Fruit fly (Drosophila melanogaster) whole organism, wandering third instar larva: Measurements from ENCODE around the gene Agpat1.

Source experiments
- Abd-B ChIP-seq: fragments of >200 bp; optimal IDR thresholded peaks from 2 replicates; lab custom pipeline; 2017; ENCODE audit warnings: missing biosample characterization, missing genetic modification characterization
- CG32264 ChIP-seq: fragments of 200-800 bp; sonication (Bioruptor generic); optimal IDR thresholded peaks from 2 replicates; lab custom pipeline; 2016; ENCODE audit warnings: missing biosample characterization, missing genetic modification characterization
- CG9705 ChIP-seq: fragments of 200-800 bp; sonication (Bioruptor generic); optimal IDR thresholded peaks from 2 replicates; lab custom pipeline; 2018; ENCODE audit warnings: missing biosample characterization, mild to moderate bottlenecking, missing genetic modification characterization
- CrebA ChIP-seq: fragments of 200-800 bp; sonication (Bioruptor generic); optimal IDR thresholded peaks from 2 replicates; lab custom pipeline; 2016; ENCODE audit warnings: missing biosample characterization, mild to moderate bottlenecking, missing genetic modification characterization, borderline replicate concordance
- Dfd ChIP-seq: fragments of >200 bp; optimal IDR thresholded peaks from 2 replicates; lab custom pipeline; 2017; ENCODE audit warnings: missing biosample characterization, missing genetic modification characterization
- Dif ChIP-seq: fragments of 200-275, 200-300 bp; sonication (Bioruptor generic); optimal IDR thresholded peaks from 2 replicates; lab custom pipeline; 2018; ENCODE audit warnings: missing biosample characterization, missing genetic modification characterization; ENCODE audit not compliant: partially characterized antibody
- GATAd ChIP-seq: sonication (Bioruptor generic); optimal IDR thresholded peaks from 2 replicates; lab custom pipeline; 2016; ENCODE audit warnings: missing biosample characterization, missing genetic modification characterization
- HLH106 ChIP-seq: fragments of 200-800 bp; optimal IDR thresholded peaks from 3 replicates; lab custom pipeline; 2019; ENCODE audit warnings: missing biosample characterization, mild to moderate bottlenecking, missing genetic modification characterization, moderate library complexity
- Hnf4 ChIP-seq: fragments of 200-800 bp; sonication (Bioruptor generic); optimal IDR thresholded peaks from 2 replicates; lab custom pipeline; 2016; ENCODE audit warnings: missing biosample characterization, mild to moderate bottlenecking, missing genetic modification characterization
- Hr78 ChIP-seq: fragments of >200 bp; optimal IDR thresholded peaks from 2 replicates; lab custom pipeline; 2017; ENCODE audit warnings: missing biosample characterization, missing genetic modification characterization
- Hr83 ChIP-seq: fragments of 200-300 bp; sonication (Bioruptor generic); optimal IDR thresholded peaks from 2 replicates; lab custom pipeline; 2016; ENCODE audit warnings: missing biosample characterization, mild to moderate bottlenecking, missing genetic modification characterization, moderate library complexity; ENCODE audit not compliant: poor library complexity, severe bottlenecking
- Jra ChIP-seq: sonication (Bioruptor generic); optimal IDR thresholded peaks from 2 replicates; lab custom pipeline; 2016; ENCODE audit warnings: missing biosample characterization, missing genetic modification characterization
- Mio ChIP-seq: sonication (Bioruptor generic); optimal IDR thresholded peaks from 2 replicates; lab custom pipeline; 2016; ENCODE audit warnings: missing biosample characterization, missing genetic modification characterization
- Myc ChIP-seq: fragments of >200 bp; optimal IDR thresholded peaks from 2 replicates; lab custom pipeline; 2017
- N ChIP-seq: fragments of >200 bp; optimal IDR thresholded peaks from 2 replicates; lab custom pipeline; 2018; ENCODE audit warnings: missing biosample characterization, missing external identifiers, missing genetic modification characterization
- OdsH ChIP-seq: fragments of 200-800 bp; sonication (Bioruptor generic); optimal IDR thresholded peaks from 2 replicates; lab custom pipeline; 2016; ENCODE audit warnings: missing biosample characterization, mild to moderate bottlenecking, missing genetic modification characterization
- Rel ChIP-seq, 2 experiments: fragments of 200-800 bp; sonication (Bioruptor generic) in 1 of 2; optimal IDR thresholded peaks; 2 replicates in 1 of 2; 3 replicates in 1 of 2; lab custom pipeline; 2016 to 2019; ENCODE audit warnings: mild to moderate bottlenecking in 2 of 2, missing biosample characterization in 2 of 2, missing genetic modification characterization in 2 of 2, moderate library complexity in 1 of 2
- Sp1 ChIP-seq: fragments of 200-800 bp; sonication (Bioruptor generic); optimal IDR thresholded peaks from 3 replicates; lab custom pipeline; 2019; ENCODE audit warnings: missing biosample characterization, mild to moderate bottlenecking, missing genetic modification characterization, moderate library complexity
- Vsx2 ChIP-seq: fragments of 200-300, 225-300 bp; sonication (Bioruptor generic); optimal IDR thresholded peaks from 2 replicates; lab custom pipeline; 2018; ENCODE audit warnings: missing biosample characterization, missing genetic modification characterization; ENCODE audit not compliant: partially characterized antibody
- br ChIP-seq: fragments of 200-800 bp; sonication (Bioruptor generic); optimal IDR thresholded peaks from 2 replicates; lab custom pipeline; 2016; ENCODE audit warnings: missing biosample characterization, missing genetic modification characterization
- brk ChIP-seq: fragments of 200-800 bp; sonication (Bioruptor generic); optimal IDR thresholded peaks from 2 replicates; lab custom pipeline; 2016; ENCODE audit warnings: missing biosample characterization, mild to moderate bottlenecking, missing genetic modification characterization
- dl ChIP-seq, 2 experiments: fragments of 175-275, 200-275 bp in 1 of 2; fragments of 200-275 bp in 1 of 2; sonication (Bioruptor generic); optimal IDR thresholded peaks; lab custom pipeline; 2018; ENCODE audit warnings: mild to moderate bottlenecking in 2 of 2, missing biosample characterization in 2 of 2, missing genetic modification characterization in 2 of 2, moderate library complexity in 2 of 2; ENCODE audit not compliant: partially characterized antibody in 2 of 2, insufficient read depth in 1 of 2
- dmrt93B ChIP-seq: fragments of 200-800 bp; sonication (Bioruptor generic); optimal IDR thresholded peaks from 2 replicates; lab custom pipeline; 2018; ENCODE audit warnings: missing biosample characterization, mild to moderate bottlenecking, missing genetic modification characterization
- dsf ChIP-seq: sonication (Bioruptor generic); optimal IDR thresholded peaks from 2 replicates; lab custom pipeline; 2016; ENCODE audit warnings: missing biosample characterization, missing genetic modification characterization, borderline replicate concordance
- ey ChIP-seq: fragments of 200-800 bp; sonication (Bioruptor generic); optimal IDR thresholded peaks from 2 replicates; lab custom pipeline; 2016; ENCODE audit warnings: missing biosample characterization, missing genetic modification characterization
- foxo ChIP-seq, 2 experiments: fragments of 200-800 bp; sonication (Bioruptor generic); optimal IDR thresholded peaks; 2 replicates in 1 of 2; 3 replicates in 1 of 2; lab custom pipeline; 2016 to 2017; ENCODE audit warnings: missing biosample characterization in 2 of 2, missing genetic modification characterization in 2 of 2
- fru ChIP-seq: fragments of 200-800 bp; sonication (Bioruptor generic); optimal IDR thresholded peaks from 3 replicates; lab custom pipeline; 2016; ENCODE audit warnings: missing biosample characterization, mild to moderate bottlenecking, missing genetic modification characterization
- h ChIP-seq: fragments of 200-800 bp; sonication (Bioruptor generic); optimal IDR thresholded peaks from 3 replicates; lab custom pipeline; 2016; ENCODE audit warnings: missing biosample characterization, mild to moderate bottlenecking, missing genetic modification characterization
- jim ChIP-seq: fragments of 175-275, 200-325 bp; sonication (Bioruptor generic); optimal IDR thresholded peaks from 2 replicates; lab custom pipeline; 2016; ENCODE audit warnings: missing biosample characterization, mild to moderate bottlenecking, missing genetic modification characterization
- lola ChIP-seq: fragments of >200 bp; optimal IDR thresholded peaks from 2 replicates; lab custom pipeline; 2017; ENCODE audit warnings: missing biosample characterization, missing genetic modification characterization
- pan ChIP-seq: fragments of >200 bp; optimal IDR thresholded peaks from 2 replicates; lab custom pipeline; 2017
- psq ChIP-seq: fragments of 200-800 bp; sonication (Bioruptor generic); optimal IDR thresholded peaks from 3 replicates; lab custom pipeline; 2017; ENCODE audit warnings: missing biosample characterization, mild to moderate bottlenecking, missing genetic modification characterization, moderate library complexity
- rgr ChIP-seq: fragments of 200-800 bp; sonication (Bioruptor generic); optimal IDR thresholded peaks from 3 replicates; lab custom pipeline; 2016; ENCODE audit warnings: missing biosample characterization, mild to moderate bottlenecking, missing genetic modification characterization
- sage ChIP-seq: fragments of 200-800 bp; sonication (Bioruptor generic); optimal IDR thresholded peaks from 2 replicates; lab custom pipeline; 2016; ENCODE audit warnings: missing biosample characterization, mild to moderate bottlenecking, missing genetic modification characterization
- sv ChIP-seq: fragments of 200-800 bp; sonication (Bioruptor generic); optimal IDR thresholded peaks from 3 replicates; lab custom pipeline; 2016; ENCODE audit warnings: missing biosample characterization, missing genetic modification characterization
- tai ChIP-seq: sonication (Bioruptor generic); optimal IDR thresholded peaks from 2 replicates; lab custom pipeline; 2016; ENCODE audit warnings: missing biosample characterization, missing genetic modification characterization
- usp ChIP-seq: fragments of >200 bp; optimal IDR thresholded peaks from 2 replicates; lab custom pipeline; 2017; ENCODE audit warnings: missing biosample characterization, missing genetic modification characterization
- woc ChIP-seq: sonication (Bioruptor generic); optimal IDR thresholded peaks from 2 replicates; lab custom pipeline; 2016; ENCODE audit warnings: missing biosample characterization, mild to moderate bottlenecking, missing genetic modification characterization

Agpat1 gene

DNA sequence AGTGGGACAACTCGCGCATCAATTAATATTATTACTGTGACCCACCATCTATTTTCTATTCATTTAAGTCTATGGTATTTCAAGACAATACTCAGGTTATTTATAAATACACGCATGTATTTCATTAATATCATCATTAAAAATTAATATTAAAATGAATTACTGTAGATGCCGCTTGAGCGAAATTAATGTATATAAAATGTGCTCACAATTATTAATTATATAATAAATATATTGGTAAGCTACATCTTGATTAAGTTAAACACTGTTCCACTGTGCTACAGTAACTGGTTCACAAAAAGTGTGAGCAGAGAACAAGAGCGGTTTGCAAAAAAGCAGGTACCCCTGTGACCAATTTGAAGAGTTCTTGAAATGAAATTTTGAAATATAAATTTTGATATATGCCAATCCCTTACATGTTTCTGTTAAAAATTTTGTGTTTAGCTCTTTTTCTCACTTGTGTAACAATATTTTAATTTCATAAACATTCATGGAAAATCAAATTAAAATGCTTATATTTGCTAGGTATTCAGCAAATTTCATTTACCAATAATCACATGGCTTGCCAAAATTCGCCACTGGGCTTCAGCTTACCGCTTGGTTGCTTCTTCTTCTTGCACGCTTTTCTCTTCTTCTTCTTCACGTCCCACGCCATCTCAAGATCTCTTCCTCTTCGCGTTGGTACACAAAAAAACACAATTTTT lies 14.0 kb upstream of the Agpat1 start (continued):
- TF ChIP-seq Hr83: peak; percentile 70
- peak; percentile 86 for TF ChIP-seq brk (GFP tag; lab: Kevin White, UChicago)
- peak; percentile 99 for TF ChIP-seq Hnf4 (GFP tag; lab: Kevin White, UChicago)
- TF ChIP-seq dmrt93B: peak; percentile 100
- TF ChIP-seq HLH106 (tag; lab: Kevin White, UChicago): peak; percentile 100
- TF ChIP-seq OdsH (GFP tag; lab: Kevin White, UChicago): peak; percentile 99
- TF ChIP-seq usp: peak; percentile 2
- TF ChIP-seq GATAd (GFP tag; lab: Kevin White, UChicago): peak; percentile 96
- TF ChIP-seq Dfd (GFP tag; lab: Kevin White, UChicago): peak; percentile 99
- TF ChIP-seq foxo (GFP tag; optimal IDR thresholded peaks at IDR 0.05; lab: Kevin White, UChicago): peak; percentile 97 to 100
- TF ChIP-seq Jra (GFP tag; lab: Kevin White, UChicago): peak; percentile 96
- TF ChIP-seq Vsx2: no peak
- TF ChIP-seq Rel (GFP tag; optimal IDR thresholded peaks at IDR 0.05; lab: Kevin White, UChicago): peak; percentile 81
- peak; percentile 96 for TF ChIP-seq Rel (tag; optimal IDR thresholded peaks at IDR 0.05; lab: Kevin White, UChicago)
- peak; percentile 96 for TF ChIP-seq tai (GFP tag; lab: Kevin White, UChicago)
- no peak for TF ChIP-seq Hr78 (GFP tag; lab: Kevin White, UChicago)
- TF ChIP-seq jim: no peak
- no peak for TF ChIP-seq N (GFP tag; lab: Kevin White, UChicago)
- peak; percentile 97 for TF ChIP-seq sage

DNA sequence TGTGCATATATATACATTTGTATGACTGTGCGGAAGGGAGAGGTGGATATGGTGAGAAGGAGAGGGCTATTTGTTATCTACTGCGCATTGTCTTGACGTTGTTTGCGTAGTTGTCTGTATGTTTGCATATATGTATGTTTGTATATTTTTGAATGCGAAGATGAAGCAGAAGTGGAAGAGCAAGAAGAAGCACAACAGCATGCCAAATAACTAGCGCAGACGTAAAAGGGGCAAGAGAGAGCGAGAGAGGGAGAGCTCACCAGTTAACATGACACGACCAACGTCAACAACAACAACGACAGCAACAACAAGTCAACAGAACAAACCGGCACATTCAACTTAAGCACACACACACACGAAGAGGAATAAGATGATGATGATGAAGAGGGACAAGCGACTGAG lies 13.3 kb upstream of the Agpat1 start:
- TF ChIP-seq Vsx2 (peak; percentile 40), fru (GFP tag; lab: Kevin White, UChicago) (no peak), Dif (peak; percentile 30), dl (GFP tag; optimal IDR thresholded peaks at IDR 0.05; lab: Kevin White, UChicago; ENCODE audit: insufficient read depth in 1 of 2, partially characterized antibody in 2 of 2) (peak in 1 of 2 experiments; percentile 36), Hr83 (peak; percentile 60)

DNA sequence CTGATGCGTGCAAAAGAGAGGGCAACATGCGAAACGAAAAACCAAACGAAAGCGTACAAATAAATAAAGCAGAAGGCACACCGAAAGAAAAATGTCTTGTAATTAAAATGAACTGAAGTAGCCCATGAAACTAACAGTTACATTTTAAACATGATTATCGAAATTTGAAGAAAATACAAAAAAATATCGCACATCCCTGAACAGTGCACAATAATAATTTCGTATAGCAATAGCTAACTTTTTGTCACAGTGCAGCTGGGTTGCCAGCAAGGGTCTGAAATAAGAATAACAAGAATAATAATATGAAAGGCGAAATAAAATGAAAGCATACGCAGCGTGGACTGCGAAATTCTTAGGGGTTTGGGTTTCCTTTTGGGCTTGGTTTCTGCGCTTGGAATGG lies 12.9 kb upstream of the Agpat1 start:
- peak; percentile 100 for TF ChIP-seq h (GFP tag; lab: Kevin White, UChicago)
- no peak for TF ChIP-seq Myc (lab: Kevin White, UChicago)
- TF ChIP-seq CG9705 (GFP tag; lab: Kevin White, UChicago): peak; percentile 98
- TF ChIP-seq GATAd (GFP tag; lab: Kevin White, UChicago): peak; percentile 95
- TF ChIP-seq Sp1 (GFP tag; lab: Kevin White, UChicago): peak; percentile 100
- peak; percentile 96 for TF ChIP-seq Mio (GFP tag; lab: Kevin White, UChicago)
- peak; percentile 99 for TF ChIP-seq Rel (GFP tag; optimal IDR thresholded peaks at IDR 0.05; lab: Kevin White, UChicago)
- TF ChIP-seq Rel (tag; optimal IDR thresholded peaks at IDR 0.05; lab: Kevin White, UChicago): peak; percentile 92
- peak; percentile 99 for TF ChIP-seq Jra (GFP tag; lab: Kevin White, UChicago)
- peak; percentile 99 for TF ChIP-seq fru (GFP tag; lab: Kevin White, UChicago)
- TF ChIP-seq dmrt93B: peak; percentile 99
- peak; percentile 97 for TF ChIP-seq dsf (GFP tag; lab: Kevin White, UChicago)
- TF ChIP-seq usp: no peak
- no peak for TF ChIP-seq pan (lab: Kevin White, UChicago)
- TF ChIP-seq dl (GFP tag; optimal IDR thresholded peaks at IDR 0.05; lab: Kevin White, UChicago; ENCODE audit: insufficient read depth in 1 of 2, partially characterized antibody in 2 of 2): no peak
- TF ChIP-seq Hr78 (GFP tag; lab: Kevin White, UChicago): no peak
- TF ChIP-seq Hnf4 (GFP tag; lab: Kevin White, UChicago): peak; percentile 99
- peak; percentile 100 for TF ChIP-seq rgr (GFP tag; lab: Kevin White, UChicago)
- peak; percentile 99 for TF ChIP-seq tai (GFP tag; lab: Kevin White, UChicago)
- peak; percentile 100 for TF ChIP-seq HLH106 (tag; lab: Kevin White, UChicago)
- peak; percentile 100 for TF ChIP-seq ey
- TF ChIP-seq CG32264 (GFP tag; lab: Kevin White, UChicago): peak; percentile 99
- peak; percentile 99 for TF ChIP-seq sage
- peak; percentile 98 for TF ChIP-seq brk (GFP tag; lab: Kevin White, UChicago)
- peak; percentile 100 for TF ChIP-seq OdsH (GFP tag; lab: Kevin White, UChicago)
- peak; percentile 99 for TF ChIP-seq woc
- peak; percentile 71 for TF ChIP-seq Dfd (GFP tag; lab: Kevin White, UChicago)
- TF ChIP-seq foxo (GFP tag; optimal IDR thresholded peaks at IDR 0.05; lab: Kevin White, UChicago): peak; percentile 99 to 100
- TF ChIP-seq lola (GFP tag; lab: Kevin White, UChicago): no peak
- peak; percentile 98 for TF ChIP-seq CrebA (GFP tag; lab: Kevin White, UChicago)
- no peak for TF ChIP-seq Abd-B
- peak; percentile 100 for TF ChIP-seq br (GFP tag; lab: Kevin White, UChicago)
- TF ChIP-seq Dif: no peak
- TF ChIP-seq Vsx2: no peak
- peak; percentile 98 for TF ChIP-seq sv (GFP tag; lab: Kevin White, UChicago)
- TF ChIP-seq N (GFP tag; lab: Kevin White, UChicago): no peak
- peak; percentile 89 for TF ChIP-seq Hr83
- TF ChIP-seq psq: peak; percentile 100
- peak; percentile 69 for TF ChIP-seq jim
